Worm (Caenorhabditis elegans): Measurements from ENCODE around the gene srx-28.

Gene srx-28

ce11 chrV:2765052-2765451, 8.0 kb upstream of the srx-28 start, which contains the start of gene dhs-14:
dhs-14 (minus strand) TSS chrV:2765200.
- TF ChIP-seq fos-1 (tag; optimal IDR thresholded peaks at IDR 0.05) (peak; percentile 69), unc-39 (tag; optimal IDR thresholded peaks at IDR 0.05) (no peak)

ce11 chrV:2763105-2763504, 6.0 kb upstream of the srx-28 start, which contains the start of gene R05D8.7:
R05D8.7 (minus strand) TSS chrV:2763208.
- no peak for TF ChIP-seq mbf-1 (tag; optimal IDR thresholded peaks at IDR 0.05)
- no peak for TF ChIP-seq C34F6.9 (tag; optimal IDR thresholded peaks at IDR 0.05)
- no peak for TF ChIP-seq nhr-77 (tag; optimal IDR thresholded peaks at IDR 0.05)
- no peak for TF ChIP-seq ceh-82 (tag; optimal IDR thresholded peaks at IDR 0.05)
- no peak for TF ChIP-seq elt-3 (tag; optimal IDR thresholded peaks at IDR 0.05)
- TF ChIP-seq peb-1 (tag; optimal IDR thresholded peaks at IDR 0.05): no peak
- no peak for TF ChIP-seq lin-13 (GFP tag; optimal IDR thresholded peaks at IDR 0.05)
- no peak for TF ChIP-seq F13H6.1 (tag; optimal IDR thresholded peaks at IDR 0.05)
- no peak for TF ChIP-seq unc-55 (GFP tag; optimal IDR thresholded peaks at IDR 0.05)
- no peak for TF ChIP-seq ztf-11 (tag; optimal IDR thresholded peaks at IDR 0.05)
- no peak for TF ChIP-seq nhr-6 (tag; optimal IDR thresholded peaks at IDR 0.05)
- TF ChIP-seq nhr-237 (tag; optimal IDR thresholded peaks at IDR 0.05): no peak
- no peak for TF ChIP-seq mab-5 (tag; optimal IDR thresholded peaks at IDR 0.05)
- TF ChIP-seq ztf-4 (tag; optimal IDR thresholded peaks at IDR 0.05): no peak

ce11 chrV:2761470-2761869, 4.4 kb upstream of the srx-28 start:
- TF ChIP-seq nhr-25 (tag; optimal IDR thresholded peaks at IDR 0.05) (no peak), unc-39 (tag; optimal IDR thresholded peaks at IDR 0.05) (no peak), lin-13 (GFP tag; optimal IDR thresholded peaks at IDR 0.05) (no peak), elt-1 (tag; optimal IDR thresholded peaks at IDR 0.05) (no peak), nhr-12 (tag; optimal IDR thresholded peaks at IDR 0.05) (no peak), peb-1 (tag; optimal IDR thresholded peaks at IDR 0.05) (no peak), mab-5 (tag; optimal IDR thresholded peaks at IDR 0.05) (no peak), ztf-11 (tag; optimal IDR thresholded peaks at IDR 0.05) (no peak), egl-27 (tag; optimal IDR thresholded peaks at IDR 0.05) (no peak), unc-55 (GFP tag; optimal IDR thresholded peaks at IDR 0.05) (no peak), mbf-1 (tag; optimal IDR thresholded peaks at IDR 0.05) (no peak), skn-1 (tag; optimal IDR thresholded peaks at IDR 0.05) (no peak), ceh-16 (tag; optimal IDR thresholded peaks at IDR 0.05) (no peak)

ce11 chrV:2759456-2759855, 2.4 kb upstream of the srx-28 start, which contains the start of gene srg-58:
srg-58 (minus strand) TSS chrV:2759556.
- TF ChIP-seq unc-39 (tag; optimal IDR thresholded peaks at IDR 0.05) (no peak), nhr-237 (tag; optimal IDR thresholded peaks at IDR 0.05) (no peak), lin-11 (tag; optimal IDR thresholded peaks at IDR 0.05) (no peak), nhr-23 (tag; optimal IDR thresholded peaks at IDR 0.05) (no peak), nhr-77 (tag; optimal IDR thresholded peaks at IDR 0.05) (no peak), elt-3 (tag; optimal IDR thresholded peaks at IDR 0.05) (no peak), peb-1 (tag; optimal IDR thresholded peaks at IDR 0.05) (no peak), fos-1 (tag; optimal IDR thresholded peaks at IDR 0.05) (no peak), unc-55 (GFP tag; optimal IDR thresholded peaks at IDR 0.05) (no peak), egl-27 (tag; optimal IDR thresholded peaks at IDR 0.05) (no peak), mbf-1 (tag; optimal IDR thresholded peaks at IDR 0.05) (no peak), zag-1 (tag; optimal IDR thresholded peaks at IDR 0.05) (no peak), ztf-11 (tag; optimal IDR thresholded peaks at IDR 0.05) (no peak), ztf-1 (GFP tag; conservative IDR thresholded peaks at IDR 0.05) (no peak), snpc-4 (tag; optimal IDR thresholded peaks at IDR 0.05) (no peak), lsy-2 (tag; optimal IDR thresholded peaks at IDR 0.05) (no peak), nhr-6 (tag; optimal IDR thresholded peaks at IDR 0.05) (no peak), mdl-1 (tag; optimal IDR thresholded peaks at IDR 0.05) (no peak)

- TF ChIP-seq sma-3 (GFP tag; optimal IDR thresholded peaks at IDR 0.05): no peak
- no peak for TF ChIP-seq elt-3 (tag; optimal IDR thresholded peaks at IDR 0.05)
- TF ChIP-seq skn-1 (tag; optimal IDR thresholded peaks at IDR 0.05): no peak
- TF ChIP-seq snpc-4 (tag; optimal IDR thresholded peaks at IDR 0.05): no peak
- no peak for TF ChIP-seq peb-1 (tag; optimal IDR thresholded peaks at IDR 0.05)
- TF ChIP-seq ama-1 (optimal IDR thresholded peaks at IDR 0.05): no peak
- no peak for TF ChIP-seq C34F6.9 (tag; optimal IDR thresholded peaks at IDR 0.05)
- TF ChIP-seq aly-2 (tag; optimal IDR thresholded peaks at IDR 0.05): no peak
- TF ChIP-seq egl-27 (tag; optimal IDR thresholded peaks at IDR 0.05): no peak
- no peak for TF ChIP-seq unc-55 (GFP tag; optimal IDR thresholded peaks at IDR 0.05)
- no peak for TF ChIP-seq zag-1 (tag; optimal IDR thresholded peaks at IDR 0.05)
Observed at ce11 chrV:2758437-2758836, 1.4 kb upstream of the srx-28 start.

ce11 chrV:2753007-2753406, 4.1 kb downstream of the srx-28 start, which contains the start of gene srx-26:
srx-26 (minus strand) TSS chrV:2753107.
- no peak for TF ChIP-seq ZK546.5 (tag; optimal IDR thresholded peaks at IDR 0.05)
- no peak for TF ChIP-seq nhr-77 (tag; optimal IDR thresholded peaks at IDR 0.05)
- TF ChIP-seq mab-5 (tag; optimal IDR thresholded peaks at IDR 0.05): no peak
- TF ChIP-seq nhr-6 (tag; optimal IDR thresholded peaks at IDR 0.05): no peak
- TF ChIP-seq nhr-11 (tag; optimal IDR thresholded peaks at IDR 0.05): no peak
- TF ChIP-seq lsy-2 (tag; optimal IDR thresholded peaks at IDR 0.05): no peak
- TF ChIP-seq F13H6.1 (tag; optimal IDR thresholded peaks at IDR 0.05): no peak
- no peak for TF ChIP-seq nhr-12 (tag; optimal IDR thresholded peaks at IDR 0.05)
- TF ChIP-seq mdl-1 (tag; optimal IDR thresholded peaks at IDR 0.05): no peak
- TF ChIP-seq ztf-11 (tag; optimal IDR thresholded peaks at IDR 0.05): no peak
- no peak for TF ChIP-seq nhr-10 (tag; optimal IDR thresholded peaks at IDR 0.05)
- no peak for TF ChIP-seq zag-1 (tag; optimal IDR thresholded peaks at IDR 0.05)
- TF ChIP-seq alr-1 (tag; optimal IDR thresholded peaks at IDR 0.05): no peak
- TF ChIP-seq nhr-21 (tag; optimal IDR thresholded peaks at IDR 0.05): no peak
- no peak for TF ChIP-seq ceh-16 (tag; optimal IDR thresholded peaks at IDR 0.05)
- TF ChIP-seq nhr-237 (tag; optimal IDR thresholded peaks at IDR 0.05): no peak
- no peak for TF ChIP-seq skn-1 (tag; optimal IDR thresholded peaks at IDR 0.05)
- no peak for TF ChIP-seq unc-55 (GFP tag; optimal IDR thresholded peaks at IDR 0.05)
- TF ChIP-seq elt-1 (tag; optimal IDR thresholded peaks at IDR 0.05): no peak
